Fruit fly (Drosophila melanogaster): Measurements from ENCODE around the gene CG12983.

Gene CG12983

DNA sequence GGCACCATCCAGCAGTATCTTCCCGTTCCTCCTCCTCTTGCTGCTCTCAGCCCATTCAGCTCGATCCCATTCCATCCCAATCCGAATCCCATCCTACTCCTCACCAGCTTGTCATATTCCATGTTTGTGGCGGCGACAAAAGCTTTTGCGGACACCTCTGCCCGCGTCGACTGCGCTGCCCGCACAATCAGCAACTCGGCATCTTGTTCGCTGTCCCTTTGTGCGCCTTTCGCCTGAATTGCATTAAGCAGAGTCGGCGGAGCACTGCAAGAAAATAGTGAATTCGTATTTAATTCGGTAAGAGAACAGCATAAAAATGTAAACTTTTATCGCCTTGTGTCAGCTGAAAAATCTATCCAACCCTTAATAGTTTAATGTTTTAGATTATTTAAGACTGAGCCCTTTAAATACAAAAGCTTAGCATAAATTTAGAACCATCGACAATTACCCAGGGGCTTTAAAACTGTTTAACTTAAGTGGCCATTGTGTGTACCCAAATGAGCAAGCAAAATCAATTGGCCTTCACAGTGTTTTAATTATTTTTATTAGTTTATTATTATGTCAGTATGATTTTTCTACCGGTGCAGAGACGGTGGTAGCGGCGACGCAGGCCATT, 15.9 kb downstream of the CG12983 start (continued):
- TF ChIP-seq CG14014 (GFP tag; IDR thresholded peaks at IDR 0.05): no peak
- no peak for TF ChIP-seq ro (GFP tag; IDR thresholded peaks at IDR 0.05)
- TF ChIP-seq inv (GFP tag; IDR thresholded peaks at IDR 0.05; ENCODE audit: partially characterized antibody): no peak
- TF ChIP-seq yki (optimal IDR thresholded peaks at IDR 0.05): no peak
- TF ChIP-seq CG4424 (GFP tag; optimal IDR thresholded peaks at IDR 0.05): peak; percentile 9
- TF ChIP-seq CG6254 (GFP tag; optimal IDR thresholded peaks at IDR 0.05): peak; percentile 15
- TF ChIP-seq CG9932 (GFP tag; IDR thresholded peaks at IDR 0.05): no peak
- TF ChIP-seq dmrt99B (tag; optimal IDR thresholded peaks at IDR 0.05): peak; percentile 27
- TF ChIP-seq lilli (GFP tag; optimal IDR thresholded peaks at IDR 0.05): no peak
- no peak for TF ChIP-seq D (optimal IDR thresholded peaks at IDR 0.05)
- peak; percentile 51 for TF ChIP-seq D (GFP tag; optimal IDR thresholded peaks at IDR 0.05)
- TF ChIP-seq fd102C (GFP tag; optimal IDR thresholded peaks at IDR 0.05): no peak
- no peak for TF ChIP-seq disco-r (GFP tag; optimal IDR thresholded peaks at IDR 0.05)
- TF ChIP-seq Gug (GFP tag; IDR thresholded peaks at IDR 0.05): no peak
- no peak for TF ChIP-seq HLH54F (GFP tag; optimal IDR thresholded peaks at IDR 0.05)
- peak; percentile 13; the same call in 1 of the 2 replicates for TF ChIP-seq vvl (GFP tag; IDR thresholded peaks at IDR 0.05)
- no peak for TF ChIP-seq esg (GFP tag; conservative IDR thresholded peaks at IDR 0.05)
- TF ChIP-seq wor (GFP tag; IDR thresholded peaks at IDR 0.05): no peak
- TF ChIP-seq CG11560 (tag; IDR thresholded peaks at IDR 0.05): no peak
- no peak for TF ChIP-seq sc (optimal IDR thresholded peaks at IDR 0.05)
- TF ChIP-seq sc (GFP tag; optimal IDR thresholded peaks at IDR 0.05): peak; percentile 61
- peak; percentile 54 for TF ChIP-seq phol (tag; optimal IDR thresholded peaks at IDR 0.05)
- peak; percentile 50 for TF ChIP-seq CG18262 (tag; optimal IDR thresholded peaks at IDR 0.05)
- no peak for TF ChIP-seq CG3847 (GFP tag; IDR thresholded peaks at IDR 0.05)
- no peak for TF ChIP-seq Dek (tag; optimal IDR thresholded peaks at IDR 0.05)
- no peak for TF ChIP-seq pb (GFP tag; optimal IDR thresholded peaks at IDR 0.05)
- no peak for TF ChIP-seq ara (GFP tag; IDR thresholded peaks at IDR 0.05)
- TF ChIP-seq nau (GFP tag; optimal IDR thresholded peaks at IDR 0.05): no peak
- TF ChIP-seq CG10979 (tag; optimal IDR thresholded peaks at IDR 0.05): peak; percentile 54
- no peak for TF ChIP-seq CG11093 (GFP tag; IDR thresholded peaks at IDR 0.05)
- no peak for TF ChIP-seq vfl (GFP tag; optimal IDR thresholded peaks at IDR 0.05)
- no peak for TF ChIP-seq CG17385 (GFP tag; optimal IDR thresholded peaks at IDR 0.05)
- TF ChIP-seq corto (GFP tag; optimal IDR thresholded peaks at IDR 0.05): peak; percentile 54
- TF ChIP-seq CG15601 (tag; optimal IDR thresholded peaks at IDR 0.05): no peak
- TF ChIP-seq Lpt (GFP tag; optimal IDR thresholded peaks at IDR 0.05): no peak
- no peak for TF ChIP-seq bbx (GFP tag; IDR thresholded peaks at IDR 0.05; ENCODE audit: partially characterized antibody)
- TF ChIP-seq ewg (GFP tag; optimal IDR thresholded peaks at IDR 0.05): peak; percentile 21
- TF ChIP-seq al (GFP tag; IDR thresholded peaks at IDR 0.05): no peak
- peak; percentile 4 for TF ChIP-seq D19A (tag; optimal IDR thresholded peaks at IDR 0.05)
- no peak for TF ChIP-seq CG30020 (tag; optimal IDR thresholded peaks at IDR 0.05)
- TF ChIP-seq CG9817 (tag; optimal IDR thresholded peaks at IDR 0.05): no peak
- no peak for TF ChIP-seq Scr (GFP tag; IDR thresholded peaks at IDR 0.05; ENCODE audit: partially characterized antibody)
- no peak for TF ChIP-seq tin (GFP tag; optimal IDR thresholded peaks at IDR 0.05)
- TF ChIP-seq Ets65A (GFP tag): peak; percentile 40
- TF ChIP-seq CG10462 (GFP tag; optimal IDR thresholded peaks at IDR 0.05): no peak
- TF ChIP-seq seq (GFP tag; IDR thresholded peaks at IDR 0.05): no peak
- no peak for TF ChIP-seq unc-4 (GFP tag; IDR thresholded peaks at IDR 0.05; ENCODE audit: partially characterized antibody)
- no peak for TF ChIP-seq ap (GFP tag; IDR thresholded peaks at IDR 0.05)
- TF ChIP-seq B-H1 (GFP tag; IDR thresholded peaks at IDR 0.05): no peak
- no peak for TF ChIP-seq CG7556 (GFP tag; optimal IDR thresholded peaks at IDR 0.05)
- no peak for TF ChIP-seq H15 (GFP tag; IDR thresholded peaks at IDR 0.05)
- no peak for TF ChIP-seq Myb (GFP tag; optimal IDR thresholded peaks at IDR 0.05)
